Worm (Caenorhabditis elegans): Measurements from ENCODE around the gene sra-38.

ce11 chrX:13909850-13910249, 9.9 kb upstream of the sra-38 start, which contains the start of gene Y26E6A.3:
- TF ChIP-seq flt-1 (GFP tag; IDR thresholded peaks at IDR 0.05) (no peak), ztf-23 (GFP tag; IDR thresholded peaks at IDR 0.05) (no peak), tab-1 (GFP tag; IDR thresholded peaks at IDR 0.05) (no peak), klf-2 (GFP tag; conservative IDR thresholded peaks at IDR 0.05) (no peak), ref-1 (GFP tag; conservative IDR thresholded peaks at IDR 0.05) (no peak), med-1 (GFP tag; optimal IDR thresholded peaks at IDR 0.05; ENCODE audit: insufficient read depth) (no peak), cog-1 (tag; optimal IDR thresholded peaks at IDR 0.05) (no peak), T22C8.4 (GFP tag; IDR thresholded peaks at IDR 0.05) (no peak)

Data from whole organism, midembryonic.